Fruit fly (Drosophila melanogaster) whole organism, embryonic: ENCODE measurements around the gene RpL13.
A peak's percentile ranks its signal among the peaks of the same experiment; 100 is the strongest.

ENCODE experiments used
- Adf1 ChIP-seq: fragments of 200-800 bp; sonication (Bioruptor generic); IDR thresholded peaks from 2 replicates; pipeline ENCODE4 v1.3.6; 2022; ENCODE audit warnings: missing biosample characterization, missing genetic modification characterization
- CG10321 ChIP-seq: fragments of 200-800 bp; sonication (Bioruptor generic); IDR thresholded peaks from 2 replicates; pipeline ENCODE4 v1.3.6; 2022; ENCODE audit warnings: missing biosample characterization, missing genetic modification characterization
- CG10979 ChIP-seq: fragments of 200-800 bp; sonication (Bioruptor generic); optimal IDR thresholded peaks from 2 replicates; lab custom pipeline; 2018; ENCODE audit warnings: missing biosample characterization, mild to moderate bottlenecking, missing genetic modification characterization, moderate library complexity
- CG11695 ChIP-seq: fragments of 200-800 bp; sonication (Bioruptor generic); IDR thresholded peaks from 3 replicates; pipeline ENCODE4 v1.3.6; 2022; ENCODE audit warnings: missing biosample characterization, missing genetic modification characterization
- CG12155 ChIP-seq: fragments of 200-800 bp; sonication (Bioruptor generic); optimal IDR thresholded peaks from 3 replicates; lab custom pipeline; 2016; ENCODE audit warnings: missing biosample characterization, missing genetic modification characterization
- CG12391 ChIP-seq: fragments of 200-800 bp; sonication (Bioruptor generic); optimal IDR thresholded peaks from 3 replicates; lab custom pipeline; 2018; ENCODE audit warnings: missing biosample characterization, mild to moderate bottlenecking, missing genetic modification characterization, moderate library complexity
- CG13775 ChIP-seq: fragments of 200-800 bp; sonication (Bioruptor generic); optimal IDR thresholded peaks from 3 replicates; lab custom pipeline; 2017; ENCODE audit warnings: missing biosample characterization, mild to moderate bottlenecking, missing genetic modification characterization
- CG2129 ChIP-seq: fragments of 200-800 bp; sonication (Bioruptor generic); IDR thresholded peaks from 2 replicates; pipeline ENCODE4 v1.3.6; 2022; ENCODE audit warnings: missing biosample characterization, missing genetic modification characterization; ENCODE audit not compliant: partially characterized antibody
- CG2199 ChIP-seq: fragments of 200-800 bp; sonication (Bioruptor generic); IDR thresholded peaks from 3 replicates; pipeline ENCODE4 v1.3.6; 2022; ENCODE audit warnings: missing biosample characterization, missing genetic modification characterization
- CG31365 ChIP-seq: fragments of 200-800 bp; sonication (Bioruptor generic); optimal IDR thresholded peaks from 2 replicates; lab custom pipeline; 2018; ENCODE audit warnings: missing biosample characterization, mild to moderate bottlenecking, missing genetic modification characterization
- CG34224 ChIP-seq: fragments of 200-800 bp; sonication (Bioruptor generic); IDR thresholded peaks from 3 replicates; pipeline ENCODE4 v1.3.6; 2022; ENCODE audit warnings: missing biosample characterization, missing genetic modification characterization; ENCODE audit not compliant: partially characterized antibody
- CG34422 ChIP-seq: fragments of 200-800 bp; sonication (Bioruptor generic); IDR thresholded peaks from 3 replicates; pipeline ENCODE4 v1.3.6; 2022; ENCODE audit warnings: missing biosample characterization, missing genetic modification characterization
- CG4328 ChIP-seq: fragments of 200-800 bp; sonication (Bioruptor generic); optimal IDR thresholded peaks from 3 replicates; lab custom pipeline; 2017; ENCODE audit warnings: missing biosample characterization, missing genetic modification reagents, missing genetic modification characterization
- CG4424 ChIP-seq: fragments of 200-800 bp; sonication (Bioruptor generic); optimal IDR thresholded peaks from 3 replicates; lab custom pipeline; 2016; ENCODE audit warnings: missing biosample characterization, missing genetic modification characterization
- CG5953 ChIP-seq: fragments of 200-800 bp; sonication (Bioruptor generic); IDR thresholded peaks from 2 replicates; pipeline ENCODE4 v1.3.6; 2022; ENCODE audit warnings: missing biosample characterization, missing genetic modification characterization
- CG6254 ChIP-seq: fragments of 200-800 bp; sonication (Bioruptor generic); optimal IDR thresholded peaks from 3 replicates; lab custom pipeline; 2017; ENCODE audit warnings: mild to moderate bottlenecking, missing biosample characterization, missing genetic modification reagents, missing genetic modification characterization
- Camta ChIP-seq: fragments of 200-800 bp; sonication (Bioruptor generic); optimal IDR thresholded peaks from 2 replicates; lab custom pipeline; 2016; ENCODE audit warnings: missing biosample characterization, missing genetic modification characterization
- Deaf1 ChIP-seq: fragments of 200-800 bp; optimal IDR thresholded peaks from 3 replicates; lab custom pipeline; 2019; ENCODE audit warnings: missing biosample characterization, mild to moderate bottlenecking, missing genetic modification characterization, moderate library complexity
- Doc2 ChIP-seq: fragments of 200-800 bp; sonication (Bioruptor generic); IDR thresholded peaks from 2 replicates; pipeline ENCODE4 v1.3.6; 2022; ENCODE audit warnings: missing biosample characterization, missing genetic modification characterization
- E2f2 ChIP-seq: fragments of 200-800 bp; sonication (Bioruptor generic); IDR thresholded peaks from 2 replicates; pipeline ENCODE4 v1.3.6; 2022; ENCODE audit warnings: missing biosample characterization, missing genetic modification characterization
- Fer3 ChIP-seq: fragments of 200-800 bp; sonication (Bioruptor generic); optimal IDR thresholded peaks from 2 replicates; lab custom pipeline; 2018; ENCODE audit warnings: missing biosample characterization, mild to moderate bottlenecking, missing genetic modification characterization, moderate library complexity
- Gsc ChIP-seq: fragments of 200-800 bp; sonication (Bioruptor generic); IDR thresholded peaks from 2 replicates; pipeline ENCODE4 v1.3.6; 2022; ENCODE audit warnings: missing biosample characterization, missing genetic modification characterization
- HLH3B ChIP-seq: fragments of 200-800 bp; sonication (Bioruptor generic); IDR thresholded peaks from 2 replicates; pipeline ENCODE4 v1.3.6; 2022; ENCODE audit warnings: missing biosample characterization, missing genetic modification characterization
- Hr39 ChIP-seq: fragments of >200 bp; optimal IDR thresholded peaks from 2 replicates; lab custom pipeline; 2017
- Lim3 ChIP-seq: fragments of 200-800 bp; sonication (Bioruptor generic); IDR thresholded peaks from 2 replicates; pipeline ENCODE4 v1.3.6; 2022; ENCODE audit warnings: missing biosample characterization, missing genetic modification characterization
- MTF-1 ChIP-seq: fragments of 200-800 bp; sonication (Bioruptor generic); optimal IDR thresholded peaks from 2 replicates; lab custom pipeline; 2018; ENCODE audit warnings: missing biosample characterization, mild to moderate bottlenecking, missing genetic modification characterization, borderline replicate concordance
- Nf-YA ChIP-seq: fragments of 200-800 bp; sonication (Bioruptor generic); IDR thresholded peaks from 2 replicates; pipeline ENCODE4 v1.3.6; 2022; ENCODE audit warnings: missing biosample characterization, missing genetic modification characterization
- Optix ChIP-seq: fragments of 200-800 bp; sonication (Bioruptor generic); IDR thresholded peaks from 3 replicates; pipeline ENCODE4 v1.3.6; 2022; ENCODE audit warnings: missing biosample characterization, missing genetic modification characterization
- PHDP ChIP-seq: fragments of 200-800 bp; sonication (Bioruptor generic); optimal IDR thresholded peaks from 3 replicates; lab custom pipeline; 2018; ENCODE audit warnings: missing biosample characterization, mild to moderate bottlenecking, missing genetic modification characterization, moderate library complexity
- Sin3A ChIP-seq: fragments of >200 bp; optimal IDR thresholded peaks from 2 replicates; lab custom pipeline; 2018
- Trl ChIP-seq, 3 experiments: fragments of >200 bp in 2 of 3; fragments of 200-800 bp in 1 of 3; sonication (Bioruptor generic) in 1 of 3; optimal IDR thresholded peaks; 2 replicates in 1 of 3; 3 replicates in 2 of 3; lab custom pipeline; 2016 to 2017; ENCODE audit warnings: missing biosample characterization in 1 of 3, missing genetic modification characterization in 1 of 3
- ara ChIP-seq: fragments of 200-800 bp; sonication (Bioruptor generic); IDR thresholded peaks from 2 replicates; pipeline ENCODE4 v1.3.6; 2022; ENCODE audit warnings: missing biosample characterization, missing genetic modification characterization
- bigmax ChIP-seq: fragments of 200-800 bp; sonication (Bioruptor generic); optimal IDR thresholded peaks from 2 replicates; lab custom pipeline; 2018; ENCODE audit warnings: missing biosample characterization, mild to moderate bottlenecking, missing genetic modification characterization
- chinmo ChIP-seq: fragments of 200-800 bp; sonication (Bioruptor generic); IDR thresholded peaks from 4 replicates; pipeline ENCODE4 v1.3.6; 2022; ENCODE audit warnings: missing biosample characterization, missing genetic modification characterization; ENCODE audit not compliant: partially characterized antibody
- dati ChIP-seq: fragments of 200-800 bp; sonication (Bioruptor generic); IDR thresholded peaks from 2 replicates; pipeline ENCODE4 v1.3.6; 2022; ENCODE audit warnings: missing biosample characterization, missing genetic modification characterization
- en ChIP-seq: fragments of 200-800 bp; sonication (Bioruptor generic); optimal IDR thresholded peaks from 2 replicates; lab custom pipeline; 2016; ENCODE audit warnings: missing biosample characterization, missing genetic modification characterization
- ftz-f1 ChIP-seq: fragments of 200-800 bp; sonication (Bioruptor generic); optimal IDR thresholded peaks from 2 replicates; lab custom pipeline; 2016; ENCODE audit warnings: missing biosample characterization, missing genetic modification characterization
- insv ChIP-seq, 2 experiments: fragments of 200-800 bp; sonication (Bioruptor generic); optimal IDR thresholded peaks; 3 replicates each; lab custom pipeline; 2016 to 2018; ENCODE audit warnings: missing biosample characterization in 2 of 2, missing genetic modification characterization in 2 of 2
- kah ChIP-seq: fragments of 200-800 bp; sonication (Bioruptor generic); optimal IDR thresholded peaks from 2 replicates; lab custom pipeline; 2018; ENCODE audit warnings: missing biosample characterization, mild to moderate bottlenecking, missing genetic modification characterization
- klu ChIP-seq: fragments of 200-800 bp; sonication (Bioruptor generic); IDR thresholded peaks from 2 replicates; pipeline ENCODE4 v1.3.6; 2022; ENCODE audit warnings: missing biosample characterization, missing genetic modification characterization
- kni ChIP-seq: fragments of 200-800 bp; sonication (Bioruptor generic); optimal IDR thresholded peaks from 3 replicates; lab custom pipeline; 2017; ENCODE audit warnings: mild to moderate bottlenecking, missing biosample characterization, missing genetic modification reagents, missing genetic modification characterization
- lilli ChIP-seq: fragments of 200-800 bp; sonication (Bioruptor generic); optimal IDR thresholded peaks from 3 replicates; lab custom pipeline; 2016; ENCODE audit warnings: missing biosample characterization, missing genetic modification characterization
- nerfin-1 ChIP-seq: fragments of 200-800 bp; sonication (Bioruptor generic); optimal IDR thresholded peaks from 3 replicates; lab custom pipeline; 2019; ENCODE audit warnings: missing biosample characterization, mild to moderate bottlenecking, missing genetic modification characterization, moderate library complexity
- nerfin-2 ChIP-seq: fragments of 200-800 bp; sonication (Bioruptor generic); IDR thresholded peaks from 2 replicates; pipeline ENCODE4 v1.3.6; 2022; ENCODE audit warnings: missing biosample characterization, missing genetic modification characterization; ENCODE audit not compliant: partially characterized antibody
- seq ChIP-seq: fragments of 200-800 bp; sonication (Bioruptor generic); IDR thresholded peaks from 2 replicates; pipeline ENCODE4 v1.3.6; 2022; ENCODE audit warnings: missing biosample characterization, missing genetic modification characterization
- sima ChIP-seq: fragments of 200-800 bp; sonication (Bioruptor generic); optimal IDR thresholded peaks from 2 replicates; lab custom pipeline; 2016; ENCODE audit warnings: missing biosample characterization, missing genetic modification characterization
- tll ChIP-seq, 2 experiments: fragments of 200-800 bp in 1 of 2; fragments of >200 bp in 1 of 2; sonication (Bioruptor generic) in 1 of 2; optimal IDR thresholded peaks; 2 replicates each; lab custom pipeline; 2017 to 2019; ENCODE audit warnings: missing biosample characterization in 2 of 2, missing genetic modification characterization in 2 of 2, mild to moderate bottlenecking in 1 of 2, moderate library complexity in 1 of 2
- unpg ChIP-seq: fragments of 200-800 bp; sonication (Bioruptor generic); optimal IDR thresholded peaks from 3 replicates; lab custom pipeline; 2018; ENCODE audit warnings: missing biosample characterization, mild to moderate bottlenecking, missing genetic modification characterization, moderate library complexity
- yki ChIP-seq: fragments of >200 bp; optimal IDR thresholded peaks from 3 replicates; lab custom pipeline; 2018

Gene RpL13

dm6 chr2L:10009800-10010658 is 42.9 kb downstream of the RpL13 start (continued):
- TF ChIP-seq Adf1 (GFP tag; lab: Robert Waterston, UW) (peak; percentile 84), unpg (GFP tag; lab: Kevin White, UChicago) (peak; percentile 98), seq (GFP tag; lab: Robert Waterston, UW) (peak; percentile 94), Trl (optimal IDR thresholded peaks at IDR 0.05; lab: Kevin White, UChicago) (peak; percentile 59 to 76), Trl (GFP tag; optimal IDR thresholded peaks at IDR 0.05; lab: Kevin White, UChicago) (peak; percentile 98), CG11695 (GFP tag; lab: Robert Waterston, UW) (peak; percentile 95), lilli (peak; percentile 99), Optix (GFP tag; lab: Robert Waterston, UW) (peak; percentile 97), CG6254 (GFP tag; lab: Kevin White, UChicago) (peak; percentile 79), CG34224 (GFP tag; lab: Robert Waterston, UW) (no peak), CG10979 (tag; lab: Kevin White, UChicago) (peak; percentile 95), CG10321 (GFP tag; lab: Robert Waterston, UW) (peak; percentile 79), nerfin-1 (tag; lab: Kevin White, UChicago) (peak; percentile 88), Sin3A (lab: Kevin White, UChicago) (no peak), CG4328 (GFP tag; lab: Kevin White, UChicago) (peak; percentile 92), kah (peak; percentile 84), dati (GFP tag; lab: Robert Waterston, UW) (peak; percentile 89), ftz-f1 (GFP tag; lab: Kevin White, UChicago) (no peak), CG2129 (GFP tag; lab: Robert Waterston, UW) (no peak), Gsc (GFP tag; lab: Robert Waterston, UW) (peak; percentile 92; the same call in 1 of the 2 replicates), Nf-YA (peak; percentile 95), Doc2 (GFP tag; lab: Robert Waterston, UW) (peak; percentile 94), ara (GFP tag; lab: Robert Waterston, UW) (peak; percentile 96), PHDP (tag; lab: Kevin White, UChicago) (peak; percentile 97), Hr39 (lab: Kevin White, UChicago) (no peak), Lim3 (peak; percentile 84), MTF-1 (GFP tag; lab: Kevin White, UChicago) (peak; percentile 91), CG34422 (peak; percentile 99), Deaf1 (tag; lab: Kevin White, UChicago) (peak; percentile 80), insv (GFP tag; optimal IDR thresholded peaks at IDR 0.05; lab: Kevin White, UChicago) (peak; percentile 14 to 26), CG13775 (GFP tag; lab: Kevin White, UChicago) (peak; percentile 92), bigmax (GFP tag; lab: Kevin White, UChicago) (peak; percentile 73), sima (peak; percentile 89), HLH3B (GFP tag; lab: Robert Waterston, UW) (peak; percentile 97), tll (GFP tag; optimal IDR thresholded peaks at IDR 0.05; lab: Kevin White, UChicago) (no peak), Camta (GFP tag; lab: Kevin White, UChicago) (peak; percentile 96), CG4424 (GFP tag; lab: Kevin White, UChicago) (peak; percentile 95), en (GFP tag; lab: Kevin White, UChicago) (peak; percentile 94), yki (lab: Kevin White, UChicago) (no peak), kni (peak; percentile 81), E2f2 (GFP tag; lab: Robert Waterston, UW) (peak; percentile 77), CG12391 (tag; lab: Kevin White, UChicago) (peak; percentile 96), CG31365 (tag; lab: Kevin White, UChicago) (peak; percentile 90), klu (peak; percentile 90), Fer3 (tag; lab: Kevin White, UChicago) (peak; percentile 97), CG5953 (GFP tag; lab: Robert Waterston, UW) (peak; percentile 92), CG2199 (peak; percentile 98), chinmo (GFP tag; lab: Robert Waterston, UW) (peak; percentile 92; the same call in 3 of the 4 replicates), nerfin-2 (GFP tag; lab: Robert Waterston, UW) (no peak), CG12155 (GFP tag; lab: Kevin White, UChicago) (peak; percentile 97)
